Worm (Caenorhabditis elegans): ENCODE results near the gene mau-8.

DNA sequence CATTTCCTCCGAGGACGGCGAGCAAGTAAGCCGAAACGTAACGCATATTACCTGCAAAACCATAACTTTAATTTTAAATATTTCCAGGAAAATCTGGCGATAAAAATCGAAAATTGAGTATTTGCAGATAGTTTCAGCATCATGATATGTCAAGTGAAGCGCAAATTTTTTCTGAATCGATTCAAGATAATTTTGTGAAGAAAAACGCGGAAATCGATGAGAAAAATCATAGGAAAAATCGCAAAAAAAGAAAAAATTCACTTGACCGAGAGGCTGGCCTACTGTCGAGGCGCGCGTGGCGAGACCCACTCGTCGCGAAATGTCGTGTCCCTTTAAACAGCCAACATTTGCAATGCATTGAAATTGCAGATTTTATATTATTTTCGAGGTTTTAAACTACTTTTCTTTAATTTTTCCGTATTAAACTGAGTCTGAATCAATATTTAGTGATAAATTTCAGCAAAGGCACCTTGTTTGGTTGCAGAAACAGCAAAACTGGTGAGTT is 7.5 kb upstream of the mau-8 start, which contains the start of the genes rla-2, popl-7 and Y62E10A.24:
- TF ChIP-seq mdl-1 (tag; optimal IDR thresholded peaks at IDR 0.05) (no peak), lin-39 (tag; optimal IDR thresholded peaks at IDR 0.05) (no peak), fkh-10 (GFP tag; optimal IDR thresholded peaks at IDR 0.05) (no peak), nhr-11 (tag; optimal IDR thresholded peaks at IDR 0.05) (no peak), aly-2 (tag; optimal IDR thresholded peaks at IDR 0.05) (no peak), nhr-90 (tag; optimal IDR thresholded peaks at IDR 0.05; ENCODE audit: poor library complexity) (no peak), unc-62 (GFP tag; optimal IDR thresholded peaks at IDR 0.05) (no peak), ceh-90 (tag; optimal IDR thresholded peaks at IDR 0.05) (no peak), mab-9 (GFP tag; IDR thresholded peaks at IDR 0.05) (no peak), nhr-237 (tag; optimal IDR thresholded peaks at IDR 0.05) (no peak), unc-130 (tag; optimal IDR thresholded peaks at IDR 0.05) (peak; percentile 14), lin-13 (GFP tag; optimal IDR thresholded peaks at IDR 0.05) (no peak), aha-1 (tag; optimal IDR thresholded peaks at IDR 0.05) (no peak), blmp-1 (tag; optimal IDR thresholded peaks at IDR 0.05) (peak; percentile 28)

All from whole organism, L1 larva.